Fruit fly (Drosophila melanogaster) whole organism, embryonic: ENCODE results near the gene CG1273.

Experiments used
- Awh ChIP-seq: fragments of 200-800 bp; sonication (Bioruptor generic); IDR thresholded peaks from 2 replicates; pipeline ENCODE4, ENCODE4 v1.3.6; 2022; ENCODE audit warnings: missing biosample characterization, missing genetic modification characterization
- CG10959 ChIP-seq: fragments of 200-800 bp; sonication (Bioruptor generic); IDR thresholded peaks from 2 replicates; pipeline ENCODE4 v1.3.6; 2022; ENCODE audit warnings: missing biosample characterization, missing genetic modification characterization
- CG11695 ChIP-seq: fragments of 200-800 bp; sonication (Bioruptor generic); IDR thresholded peaks from 3 replicates; pipeline ENCODE4 v1.3.6; 2022; ENCODE audit warnings: missing biosample characterization, missing genetic modification characterization
- CG11723 ChIP-seq: fragments of 200-800 bp; sonication (Bioruptor generic); optimal IDR thresholded peaks from 2 replicates; lab custom pipeline; 2017; ENCODE audit warnings: missing biosample characterization, mild to moderate bottlenecking, missing genetic modification characterization
- CG12942 ChIP-seq: fragments of 200-800 bp; sonication (Bioruptor generic); optimal IDR thresholded peaks from 3 replicates; lab custom pipeline; 2016; ENCODE audit warnings: missing biosample characterization, missing genetic modification characterization
- CG15514 ChIP-seq: fragments of 200-800 bp; sonication (Bioruptor generic); optimal IDR thresholded peaks from 3 replicates; lab custom pipeline; 2017; ENCODE audit warnings: missing biosample characterization, missing genetic modification characterization, mild to moderate bottlenecking, moderate library complexity, missing genetic modification reagents
- CG1602 ChIP-seq: fragments of 200-800 bp; sonication (Bioruptor generic); optimal IDR thresholded peaks from 3 replicates; lab custom pipeline; 2016; ENCODE audit warnings: missing biosample characterization, missing genetic modification characterization
- CG18262 ChIP-seq: fragments of 200-800 bp; optimal IDR thresholded peaks from 3 replicates; lab custom pipeline; 2019; ENCODE audit warnings: missing biosample characterization, mild to moderate bottlenecking, missing genetic modification characterization, moderate library complexity
- CG18599 ChIP-seq: fragments of 200-800 bp; sonication (Bioruptor generic); optimal IDR thresholded peaks from 3 replicates; lab custom pipeline; 2017; ENCODE audit warnings: missing biosample characterization, missing genetic modification characterization, mild to moderate bottlenecking, moderate library complexity, missing genetic modification reagents
- CG2875 ChIP-seq: fragments of 200-800 bp; sonication (Bioruptor generic); optimal IDR thresholded peaks from 2 replicates; lab custom pipeline; 2017; ENCODE audit warnings: missing biosample characterization, mild to moderate bottlenecking, missing genetic modification characterization, missing genetic modification reagents
- CG32772 ChIP-seq: fragments of 200-800 bp; sonication (Bioruptor generic); IDR thresholded peaks from 2 replicates; pipeline ENCODE4 v1.3.6; 2022; ENCODE audit warnings: missing biosample characterization, missing genetic modification characterization
- CG42726 ChIP-seq: fragments of 200-800 bp; sonication (Bioruptor generic); IDR thresholded peaks from 2 replicates; pipeline ENCODE4 v1.3.6; 2022; ENCODE audit warnings: missing biosample characterization, missing genetic modification characterization; ENCODE audit not compliant: partially characterized antibody
- CG4404 ChIP-seq: fragments of 200-800 bp; sonication (Bioruptor generic); IDR thresholded peaks from 2 replicates; pipeline ENCODE4 v1.3.6; 2022; ENCODE audit warnings: missing biosample characterization, missing genetic modification characterization
- CG6175 ChIP-seq: fragments of 200-800 bp; sonication (Bioruptor generic); IDR thresholded peaks from 3 replicates; pipeline ENCODE4 v1.3.6; 2022; ENCODE audit warnings: missing biosample characterization, missing genetic modification characterization
- CG6654 ChIP-seq: fragments of 200-800 bp; sonication (Bioruptor generic); optimal IDR thresholded peaks from 2 replicates; lab custom pipeline; 2017; ENCODE audit warnings: missing biosample characterization, mild to moderate bottlenecking, missing genetic modification characterization
- CG9437 ChIP-seq: fragments of 200-800 bp; sonication (Bioruptor generic); optimal IDR thresholded peaks from 2 replicates; lab custom pipeline; 2018; ENCODE audit warnings: missing biosample characterization, mild to moderate bottlenecking, missing genetic modification characterization
- CG9727 ChIP-seq: fragments of 200-800 bp; sonication (Bioruptor generic); optimal IDR thresholded peaks from 3 replicates; lab custom pipeline; 2017; ENCODE audit warnings: missing biosample characterization, mild to moderate bottlenecking, missing genetic modification characterization
- CG9817 ChIP-seq: fragments of 200-800 bp; sonication (Bioruptor generic); optimal IDR thresholded peaks from 2 replicates; lab custom pipeline; 2018; ENCODE audit warnings: missing biosample characterization, mild to moderate bottlenecking, missing genetic modification characterization, moderate library complexity
- CG9876 ChIP-seq: fragments of 200-800 bp; sonication (Bioruptor generic); optimal IDR thresholded peaks from 2 replicates; lab custom pipeline; 2016; ENCODE audit warnings: missing biosample characterization, missing genetic modification characterization
- Fer2 ChIP-seq: fragments of 200-800 bp; sonication (Bioruptor generic); optimal IDR thresholded peaks from 2 replicates; lab custom pipeline; 2018; ENCODE audit warnings: missing biosample characterization, mild to moderate bottlenecking, missing genetic modification characterization, moderate library complexity
- Fer3 ChIP-seq: fragments of 200-800 bp; sonication (Bioruptor generic); optimal IDR thresholded peaks from 2 replicates; lab custom pipeline; 2018; ENCODE audit warnings: missing biosample characterization, mild to moderate bottlenecking, missing genetic modification characterization, moderate library complexity
- Gug ChIP-seq: fragments of 200-800 bp; sonication (Bioruptor generic); IDR thresholded peaks from 4 replicates; pipeline ENCODE4 v1.3.6; 2022; ENCODE audit warnings: missing biosample characterization, missing genetic modification characterization
- H15 ChIP-seq: fragments of 200-800 bp; sonication (Bioruptor generic); IDR thresholded peaks from 3 replicates; pipeline ENCODE4 v1.3.6; 2022; ENCODE audit warnings: missing biosample characterization, missing genetic modification characterization
- HHEX ChIP-seq: fragments of 200-800 bp; sonication (Bioruptor generic); optimal IDR thresholded peaks from 3 replicates; lab custom pipeline; 2017; ENCODE audit warnings: missing biosample characterization, mild to moderate bottlenecking, missing genetic modification characterization, missing genetic modification reagents
- Myb ChIP-seq: fragments of 200-800 bp; sonication (Bioruptor generic); optimal IDR thresholded peaks from 2 replicates; lab custom pipeline; 2016; ENCODE audit warnings: missing biosample characterization, missing genetic modification characterization
- NFAT ChIP-seq: fragments of 200-800 bp; sonication (Bioruptor generic); IDR thresholded peaks from 2 replicates; pipeline ENCODE4 v1.3.6; 2022; ENCODE audit warnings: missing biosample characterization, missing genetic modification characterization
- Sry-δ ChIP-seq: fragments of 200-800 bp; sonication (Bioruptor generic); optimal IDR thresholded peaks from 2 replicates; lab custom pipeline; 2016; ENCODE audit warnings: missing biosample characterization, missing genetic modification characterization
- Taf1 ChIP-seq: fragments of 200-800 bp; sonication (Bioruptor generic); IDR thresholded peaks from 2 replicates; pipeline ENCODE4 v1.3.6; 2022; ENCODE audit warnings: missing biosample characterization, missing genetic modification characterization
- YL-1 ChIP-seq: fragments of 200-800 bp; sonication (Bioruptor generic); optimal IDR thresholded peaks from 3 replicates; lab custom pipeline; 2017; ENCODE audit warnings: missing biosample characterization, mild to moderate bottlenecking, missing genetic modification characterization
- az2 ChIP-seq: fragments of 200-800 bp; sonication (Bioruptor generic); optimal IDR thresholded peaks from 3 replicates; lab custom pipeline; 2016; ENCODE audit warnings: missing biosample characterization, missing genetic modification characterization
- crc ChIP-seq: fragments of 200-800 bp; sonication (Bioruptor generic); optimal IDR thresholded peaks from 2 replicates; lab custom pipeline; 2016; ENCODE audit warnings: missing biosample characterization, missing genetic modification characterization
- ems ChIP-seq: fragments of 200-800 bp; sonication (Bioruptor generic); optimal IDR thresholded peaks from 3 replicates; lab custom pipeline; 2016; ENCODE audit warnings: missing biosample characterization, missing genetic modification characterization
- fd102C ChIP-seq: fragments of 200-800 bp; sonication (Bioruptor generic); optimal IDR thresholded peaks from 2 replicates; lab custom pipeline; 2018; ENCODE audit warnings: missing biosample characterization, mild to moderate bottlenecking, missing genetic modification characterization, moderate library complexity
- ftz-f1 ChIP-seq: fragments of 200-800 bp; sonication (Bioruptor generic); optimal IDR thresholded peaks from 2 replicates; lab custom pipeline; 2016; ENCODE audit warnings: missing biosample characterization, missing genetic modification characterization
- h ChIP-seq: fragments of >200 bp; optimal IDR thresholded peaks from 2 replicates; lab custom pipeline; 2017
- hth ChIP-seq: fragments of >200 bp; optimal IDR thresholded peaks from 2 replicates; lab custom pipeline; 2017; ENCODE audit warnings: inconsistent platforms
- kah ChIP-seq: fragments of 200-800 bp; sonication (Bioruptor generic); optimal IDR thresholded peaks from 2 replicates; lab custom pipeline; 2018; ENCODE audit warnings: missing biosample characterization, mild to moderate bottlenecking, missing genetic modification characterization
- klu ChIP-seq: fragments of 200-800 bp; sonication (Bioruptor generic); IDR thresholded peaks from 2 replicates; pipeline ENCODE4 v1.3.6; 2022; ENCODE audit warnings: missing biosample characterization, missing genetic modification characterization
- maf-S ChIP-seq: fragments of 200-800 bp; sonication (Bioruptor generic); optimal IDR thresholded peaks from 2 replicates; lab custom pipeline; 2016; ENCODE audit warnings: missing biosample characterization, missing genetic modification characterization
- nerfin-2 ChIP-seq: fragments of 200-800 bp; sonication (Bioruptor generic); IDR thresholded peaks from 2 replicates; pipeline ENCODE4 v1.3.6; 2022; ENCODE audit warnings: missing biosample characterization, missing genetic modification characterization; ENCODE audit not compliant: partially characterized antibody
- phol ChIP-seq: fragments of 200-800 bp; sonication (Bioruptor generic); optimal IDR thresholded peaks from 3 replicates; lab custom pipeline; 2018; ENCODE audit warnings: missing biosample characterization, mild to moderate bottlenecking, missing genetic modification characterization, moderate library complexity
- pzg ChIP-seq: fragments of 200-800 bp; sonication (Bioruptor generic); optimal IDR thresholded peaks from 3 replicates; lab custom pipeline; 2018; ENCODE audit warnings: missing biosample characterization, mild to moderate bottlenecking, missing genetic modification characterization, moderate library complexity
- schlank ChIP-seq: fragments of 200-800 bp; sonication (Bioruptor generic); optimal IDR thresholded peaks from 2 replicates; lab custom pipeline; 2018; ENCODE audit warnings: missing biosample characterization, mild to moderate bottlenecking, missing genetic modification characterization
- sisA ChIP-seq: fragments of 200-800 bp; sonication (Bioruptor generic); IDR thresholded peaks from 2 replicates; pipeline ENCODE4 v1.3.6; 2022; ENCODE audit warnings: missing biosample characterization, missing genetic modification characterization
- slou ChIP-seq: fragments of 200-800 bp; sonication (Bioruptor generic); optimal IDR thresholded peaks from 3 replicates; lab custom pipeline; 2016; ENCODE audit warnings: missing biosample characterization, missing genetic modification characterization
- stwl ChIP-seq: fragments of 200-800 bp; sonication (Bioruptor generic); optimal IDR thresholded peaks from 3 replicates; lab custom pipeline; 2018; ENCODE audit warnings: missing biosample characterization, mild to moderate bottlenecking, missing genetic modification characterization, moderate library complexity
- tio ChIP-seq: fragments of 200-800 bp; sonication (Bioruptor generic); optimal IDR thresholded peaks from 2 replicates; lab custom pipeline; 2017; ENCODE audit warnings: missing biosample characterization, missing genetic modification characterization, inconsistent platforms
- zf30C ChIP-seq: fragments of 200-800 bp; sonication (Bioruptor generic); optimal IDR thresholded peaks from 3 replicates; lab custom pipeline; 2018; ENCODE audit warnings: missing biosample characterization, mild to moderate bottlenecking, missing genetic modification characterization

The CG1273 gene

dm6 chr3L:4239442-4240322 is 23.8 kb upstream of the CG1273 start, which contains the start of gene Sqor (continued):
- TF ChIP-seq CG15514 (peak; percentile 74), hth (lab: Kevin White, UChicago) (no peak), schlank (peak; percentile 76), Gug (GFP tag; lab: Robert Waterston, UW) (peak; percentile 73; the same call in 3 of the 4 replicates), Awh (GFP tag; lab: Robert Waterston, UW) (peak; percentile 64; the same call in 1 of the 2 replicates), zf30C (GFP tag; lab: Kevin White, UChicago) (peak; percentile 80), CG18262 (peak; percentile 80), Sry-δ (GFP tag; lab: Kevin White, UChicago) (peak; percentile 28), stwl (tag; lab: Kevin White, UChicago) (peak; percentile 19), CG2875 (peak; percentile 31), ems (GFP tag; lab: Kevin White, UChicago) (peak; percentile 91)

- TF ChIP-seq az2: peak; percentile 1
- TF ChIP-seq CG18599: no peak
- TF ChIP-seq ftz-f1: peak; percentile 46
- peak; percentile 77 for TF ChIP-seq pzg (GFP tag; lab: Kevin White, UChicago)
- TF ChIP-seq fd102C (GFP tag; lab: Kevin White, UChicago): no peak
- no peak for TF ChIP-seq CG1602 (GFP tag; lab: Kevin White, UChicago)
- no peak for TF ChIP-seq CG6654 (GFP tag; lab: Kevin White, UChicago)
- peak; percentile 50 for TF ChIP-seq CG9817
- no peak for TF ChIP-seq crc (GFP tag; lab: Kevin White, UChicago)
- TF ChIP-seq sisA: 0 out of 2 replicates have a peak, but pooled peaks have one; percentile 33
- TF ChIP-seq CG10959 (GFP tag; lab: Robert Waterston, UW): no peak
- TF ChIP-seq CG18262: no peak
- TF ChIP-seq tio: no peak
- peak; percentile 66 for TF ChIP-seq YL-1 (GFP tag; lab: Kevin White, UChicago)
- TF ChIP-seq HHEX (GFP tag; lab: Kevin White, UChicago): no peak
- 0 out of 2 replicates have a peak, but pooled peaks have one; percentile 27 for TF ChIP-seq CG32772 (GFP tag; lab: Robert Waterston, UW)
- peak; percentile 39; the same call in 1 of the 2 replicates for TF ChIP-seq Taf1 (GFP tag; lab: Robert Waterston, UW)
- no peak for TF ChIP-seq CG6175
- TF ChIP-seq CG12942 (GFP tag; lab: Kevin White, UChicago): no peak
- TF ChIP-seq klu: no peak
- TF ChIP-seq nerfin-2 (GFP tag; lab: Robert Waterston, UW): no peak
- TF ChIP-seq phol (tag; lab: Kevin White, UChicago): peak; percentile 64
- TF ChIP-seq H15: peak; percentile 32; the same call in 1 of the 3 replicates
- TF ChIP-seq CG42726 (GFP tag; lab: Robert Waterston, UW): no peak
- TF ChIP-seq NFAT (GFP tag; lab: Robert Waterston, UW): peak; percentile 19; the same call in 1 of the 2 replicates
- TF ChIP-seq CG11695 (GFP tag; lab: Robert Waterston, UW): peak; percentile 80
- no peak for TF ChIP-seq Fer3
- TF ChIP-seq h (lab: Kevin White, UChicago): no peak
- no peak for TF ChIP-seq CG11723 (GFP tag; lab: Kevin White, UChicago)
- no peak for TF ChIP-seq CG9437 (GFP tag; lab: Kevin White, UChicago)
- no peak for TF ChIP-seq slou
- no peak for TF ChIP-seq kah
- TF ChIP-seq maf-S: no peak
- TF ChIP-seq CG9727 (GFP tag; lab: Kevin White, UChicago): peak; percentile 10
- TF ChIP-seq Myb (GFP tag; lab: Kevin White, UChicago): peak; percentile 39
- TF ChIP-seq CG4404 (GFP tag; lab: Robert Waterston, UW): no peak
- TF ChIP-seq Fer2: no peak
- TF ChIP-seq CG9876 (GFP tag; lab: Kevin White, UChicago): no peak
- peak; percentile 39 for TF ChIP-seq stwl (tag; lab: Kevin White, UChicago)
Observed at dm6 chr3L:4242428-4242827, 21.1 kb upstream of the CG1273 start, which contains the start of gene pav. Gene pav, plus strand, starts transcription at chr3L:4242734.
